3 fruit fly cellular contexts compared by ENCODE assay signal in the genomic region with DNA sequence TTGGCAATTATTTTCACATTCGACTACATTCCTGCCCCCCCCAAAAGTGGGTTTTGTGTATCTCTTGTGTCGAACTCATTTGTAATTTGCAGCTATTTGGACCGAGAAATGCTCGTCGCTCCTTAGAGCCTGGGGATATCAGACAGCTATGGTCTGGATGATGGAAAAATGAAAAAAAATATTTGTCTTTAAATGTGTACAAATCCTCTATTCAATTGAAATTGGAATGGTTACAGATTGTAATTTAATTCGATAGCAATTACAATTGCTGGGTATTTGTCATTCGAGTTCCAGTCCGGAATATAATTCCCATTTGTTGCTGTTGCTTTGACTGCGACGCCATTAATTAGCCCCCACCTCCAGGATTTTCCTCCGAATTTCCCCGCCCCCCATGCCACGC.
A peak's percentile ranks its signal among the peaks of the same experiment; 100 is the strongest.
TF ChIP-seq lines count a peak whose summit lies in the region.

No protein-coding gene starts in this region.

- TF ChIP-seq CTCF in whole organism, embryonic (GFP tag; optimal IDR thresholded peaks at IDR 0.05; lab: Kevin White, UChicago) = no peak

TF ChIP-seq in whole organism, embryonic, 481 proteins besides CTCF, POLR2A, EP300 and RAD21 (continues in another document):
- TF ChIP-seq jigr1 (GFP tag; IDR thresholded peaks at IDR 0.05; lab: Robert Waterston, UW) = 0 out of 3 replicates have a peak, but pooled peaks have one; percentile 45
- no peak for TF ChIP-seq CG5245 (GFP tag; optimal IDR thresholded peaks at IDR 0.05; lab: Kevin White, UChicago)
- peak; percentile 9 for TF ChIP-seq Dad (GFP tag; optimal IDR thresholded peaks at IDR 0.05; lab: Kevin White, UChicago)
- no peak for TF ChIP-seq CG10979 (tag; optimal IDR thresholded peaks at IDR 0.05; lab: Kevin White, UChicago)
- no peak for TF ChIP-seq Bteb2 (GFP tag; optimal IDR thresholded peaks at IDR 0.05; lab: Kevin White, UChicago)
- TF ChIP-seq stwl (tag; optimal IDR thresholded peaks at IDR 0.05; lab: Kevin White, UChicago) = no peak
- no peak for TF ChIP-seq gsb (GFP tag; IDR thresholded peaks at IDR 0.05; lab: Robert Waterston, UW)
- TF ChIP-seq CG18764 (GFP tag; optimal IDR thresholded peaks at IDR 0.05; lab: Kevin White, UChicago) = no peak
- TF ChIP-seq ftz-f1 (GFP tag; optimal IDR thresholded peaks at IDR 0.05; lab: Kevin White, UChicago) = no peak
- TF ChIP-seq CG8089 (GFP tag; optimal IDR thresholded peaks at IDR 0.05; lab: Kevin White, UChicago) = no peak
- peak; percentile 44; the same call in 1 of the 2 replicates for TF ChIP-seq HLH3B (GFP tag; IDR thresholded peaks at IDR 0.05; lab: Robert Waterston, UW)
- TF ChIP-seq CG14860 (GFP tag; IDR thresholded peaks at IDR 0.05; lab: Robert Waterston, UW; ENCODE audit: partially characterized antibody) = no peak
- no peak for TF ChIP-seq CG13624 (GFP tag; optimal IDR thresholded peaks at IDR 0.05; lab: Kevin White, UChicago)
- TF ChIP-seq gcm (GFP tag; optimal IDR thresholded peaks at IDR 0.05; lab: Kevin White, UChicago) = no peak
- peak; percentile 0 for TF ChIP-seq shn (GFP tag; optimal IDR thresholded peaks at IDR 0.05; lab: Kevin White, UChicago)
- no peak for TF ChIP-seq bowl (GFP tag; IDR thresholded peaks at IDR 0.05; lab: Robert Waterston, UW)
- no peak for TF ChIP-seq CG12155 (GFP tag; optimal IDR thresholded peaks at IDR 0.05; lab: Kevin White, UChicago)
- TF ChIP-seq Atf3 (GFP tag; optimal IDR thresholded peaks at IDR 0.05; lab: Kevin White, UChicago) = peak; percentile 5
- TF ChIP-seq crol (GFP tag; IDR thresholded peaks at IDR 0.05; lab: Robert Waterston, UW) = 0 out of 2 replicates have a peak, but pooled peaks have one; percentile 9
- TF ChIP-seq CG13424 (tag; optimal IDR thresholded peaks at IDR 0.05; lab: Kevin White, UChicago) = peak; percentile 9
- no peak for TF ChIP-seq CkIIα-i1 (GFP tag; IDR thresholded peaks at IDR 0.05; lab: Robert Waterston, UW)
- TF ChIP-seq CG15269 (tag; optimal IDR thresholded peaks at IDR 0.05; lab: Kevin White, UChicago) = peak; percentile 54
- no peak for TF ChIP-seq CG16779 (GFP tag; IDR thresholded peaks at IDR 0.05; lab: Robert Waterston, UW)
- TF ChIP-seq D (optimal IDR thresholded peaks at IDR 0.05; lab: Kevin White, UChicago) = no peak
- TF ChIP-seq D (GFP tag; optimal IDR thresholded peaks at IDR 0.05; lab: Kevin White, UChicago) = no peak
- peak; percentile 50; the same call in 1 of the 3 replicates for TF ChIP-seq otp (GFP tag; IDR thresholded peaks at IDR 0.05; lab: Robert Waterston, UW)
- no peak for TF ChIP-seq HLH54F (GFP tag; optimal IDR thresholded peaks at IDR 0.05; lab: Kevin White, UChicago)
- TF ChIP-seq Med (GFP tag; lab: Kevin White, UChicago) = peak; percentile 63
- no peak for TF ChIP-seq yki (optimal IDR thresholded peaks at IDR 0.05; lab: Kevin White, UChicago)

TF ChIP-seq in whole organism, prepupa, 60 proteins besides CTCF, POLR2A, EP300 and RAD21:
- TF ChIP-seq topi (GFP tag; optimal IDR thresholded peaks at IDR 0.05; lab: Kevin White, UChicago) (no peak), fkh (GFP tag; optimal IDR thresholded peaks at IDR 0.05; lab: Kevin White, UChicago) (no peak), eg (GFP tag; IDR thresholded peaks at IDR 0.05; lab: Robert Waterston, UW) (0 out of 3 replicates have a peak, but pooled peaks have one; percentile 21)
TF ChIP-seq in whole organism, prepupa: peak in this region for 1.

TF ChIP-seq in whole organism, pupa, 21 proteins besides CTCF, POLR2A, EP300 and RAD21:
- TF ChIP-seq CG12605 (GFP tag; IDR thresholded peaks at IDR 0.05; lab: Robert Waterston, UW) = no peak
- TF ChIP-seq D1 (tag; optimal IDR thresholded peaks at IDR 0.05; lab: Kevin White, UChicago) = no peak
- 0 out of 3 replicates have a peak, but pooled peaks have one; percentile 14 for TF ChIP-seq fd96Ca (GFP tag; IDR thresholded peaks at IDR 0.05; lab: Robert Waterston, UW)
- TF ChIP-seq CG14655 (GFP tag; optimal IDR thresholded peaks at IDR 0.05; lab: Kevin White, UChicago) = no peak
- TF ChIP-seq CG34367 (tag; optimal IDR thresholded peaks at IDR 0.05; lab: Kevin White, UChicago) = no peak
- 0 out of 3 replicates have a peak, but pooled peaks have one; percentile 14 for TF ChIP-seq CG4496 (GFP tag; IDR thresholded peaks at IDR 0.05; lab: Robert Waterston, UW)
- TF ChIP-seq CG9948 (tag; optimal IDR thresholded peaks at IDR 0.05; lab: Kevin White, UChicago) = no peak
